Worm (Caenorhabditis elegans): Measurements from ENCODE around the gene trxr-2.

DNA sequence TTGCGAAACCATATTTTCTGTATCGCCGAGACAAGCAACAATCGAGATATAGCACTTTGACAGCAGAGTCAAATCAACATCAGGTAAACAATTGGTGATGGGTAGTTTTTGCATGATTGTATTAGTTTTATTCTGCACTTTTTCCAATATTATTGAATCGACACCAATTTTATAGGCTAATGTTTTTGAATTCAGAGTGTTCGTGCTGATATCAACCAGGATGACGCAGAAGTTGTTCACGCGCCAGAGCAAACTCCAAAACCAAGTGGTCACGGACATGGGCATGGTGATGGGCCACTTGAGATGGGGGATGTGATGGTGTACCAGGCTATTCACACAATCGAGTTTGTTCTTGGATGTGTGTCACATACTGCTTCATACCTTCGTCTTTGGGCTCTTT, 3.4 kb upstream of the trxr-2 start:
- TF ChIP-seq mdl-1 (tag; optimal IDR thresholded peaks at IDR 0.05) (no peak), nhr-11 (tag; optimal IDR thresholded peaks at IDR 0.05) (no peak), unc-62 (GFP tag; optimal IDR thresholded peaks at IDR 0.05) (no peak), ceh-16 (tag; optimal IDR thresholded peaks at IDR 0.05) (no peak), blmp-1 (tag; optimal IDR thresholded peaks at IDR 0.05; ENCODE audit: insufficient read depth) (no peak), ama-1 (optimal IDR thresholded peaks at IDR 0.05) (no peak), egl-27 (tag; optimal IDR thresholded peaks at IDR 0.05) (no peak), F13H6.1 (tag; optimal IDR thresholded peaks at IDR 0.05) (no peak), R02D3.7 (tag; optimal IDR thresholded peaks at IDR 0.05) (no peak), ztf-4 (tag; optimal IDR thresholded peaks at IDR 0.05) (no peak), elt-1 (tag; optimal IDR thresholded peaks at IDR 0.05) (no peak), nhr-77 (tag; optimal IDR thresholded peaks at IDR 0.05) (no peak), nhr-25 (tag; optimal IDR thresholded peaks at IDR 0.05) (no peak)
